Worm (Caenorhabditis elegans): ENCODE measurements around the gene ubh-3.

ubh-3 gene

ce11 chrV:6456903-6457302 is 51.7 kb downstream of the ubh-3 start:
- TF ChIP-seq scrt-1 (GFP tag; IDR thresholded peaks at IDR 0.05) (no peak), tbx-37 (GFP tag; conservative IDR thresholded peaks at IDR 0.05) (no peak), tbx-11 (GFP tag; IDR thresholded peaks at IDR 0.05) (no peak), F13C5.2 (tag; optimal IDR thresholded peaks at IDR 0.05) (no peak), sea-1 (GFP tag; conservative IDR thresholded peaks at IDR 0.05) (no peak), flt-1 (GFP tag; IDR thresholded peaks at IDR 0.05) (no peak), hnd-1 (tag; optimal IDR thresholded peaks at IDR 0.05) (no peak), ceh-36 (tag; optimal IDR thresholded peaks at IDR 0.05) (no peak), ama-1 (optimal IDR thresholded peaks at IDR 0.05) (no peak), hmg-4 (GFP tag; optimal IDR thresholded peaks at IDR 0.05) (no peak), tra-4 (tag; optimal IDR thresholded peaks at IDR 0.05) (no peak), B0310.2 (tag; optimal IDR thresholded peaks at IDR 0.05) (no peak), pes-1 (GFP tag; IDR thresholded peaks at IDR 0.05) (no peak), ceh-13 (GFP tag; optimal IDR thresholded peaks at IDR 0.05) (no peak), hmbx-1 (tag; optimal IDR thresholded peaks at IDR 0.05) (no peak)
